Worm (Caenorhabditis elegans) whole organism, L2 larva: Measurements from ENCODE around the gene BE10.3.

Experiments
- fos-1 ChIP-seq: fragments of 150-350 bp; optimal IDR thresholded peaks from 2 replicates; lab custom pipeline; 2014; ENCODE audit warnings: missing biosample characterization, missing genetic modification characterization
- lin-13 ChIP-seq: fragments of 150-350 bp; optimal IDR thresholded peaks from 2 replicates; lab custom pipeline; 2014; ENCODE audit warnings: missing biosample characterization, missing genetic modification reagents, missing genetic modification characterization
- nhr-237 ChIP-seq: fragments of 150-350 bp; optimal IDR thresholded peaks from 2 replicates; lab custom pipeline; 2014; ENCODE audit warnings: missing biosample characterization, missing genetic modification characterization

DNA sequence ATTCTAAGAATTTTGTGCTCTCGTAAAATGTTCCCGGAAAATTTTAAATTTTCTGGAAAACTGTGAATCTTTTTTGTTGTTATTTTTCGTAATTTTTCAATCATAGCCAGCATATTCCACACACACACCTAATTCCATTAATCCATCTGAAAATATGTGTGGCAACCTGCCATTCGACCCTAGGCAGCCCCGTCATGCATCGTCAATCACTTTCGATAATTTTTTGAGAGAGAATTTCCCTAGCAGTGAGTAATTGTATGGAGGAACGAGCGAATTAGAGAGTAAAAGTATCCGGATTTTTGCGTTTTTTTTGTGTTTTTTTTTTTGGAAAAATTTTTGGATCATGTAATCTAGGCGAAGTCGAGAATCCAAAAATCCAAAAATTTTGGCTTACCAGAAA is 5.4 kb downstream of the BE10.3 start, which contains the start of gene BE10.4:
- TF ChIP-seq fos-1 (tag; lab: Kevin White, UChicago) = no peak
- no peak for TF ChIP-seq nhr-237 (tag; lab: Kevin White, UChicago)
- no peak for TF ChIP-seq lin-13 (GFP tag; lab: Kevin White, UChicago)
